Fruit fly (Drosophila melanogaster) whole organism, embryonic: ENCODE measurements around the gene amos.
A peak's percentile ranks its signal among the peaks of the same experiment; 100 is the strongest.

Experiments used
- Asciz ChIP-seq: fragments of 200-800 bp; sonication (Bioruptor generic); optimal IDR thresholded peaks from 2 replicates; lab custom pipeline; 2017; ENCODE audit warnings: missing biosample characterization, mild to moderate bottlenecking, missing genetic modification characterization, missing genetic modification reagents
- CG1024 ChIP-seq: fragments of 200-800 bp; sonication (Bioruptor generic); IDR thresholded peaks from 2 replicates; pipeline ENCODE4 v1.3.6; 2022; ENCODE audit warnings: missing biosample characterization, missing genetic modification characterization
- CG10431 ChIP-seq: fragments of 200-800 bp; sonication (Bioruptor generic); optimal IDR thresholded peaks from 3 replicates; lab custom pipeline; 2018; ENCODE audit warnings: missing biosample characterization, mild to moderate bottlenecking, missing genetic modification characterization
- CG11093 ChIP-seq: fragments of 200-800 bp; sonication (Bioruptor generic); IDR thresholded peaks from 3 replicates; pipeline ENCODE4 v1.3.6; 2022; ENCODE audit warnings: missing biosample characterization, missing genetic modification characterization
- CG11695 ChIP-seq: fragments of 200-800 bp; sonication (Bioruptor generic); IDR thresholded peaks from 3 replicates; pipeline ENCODE4 v1.3.6; 2022; ENCODE audit warnings: missing biosample characterization, missing genetic modification characterization
- CG12104 ChIP-seq: fragments of 200-800 bp; sonication (Bioruptor generic); optimal IDR thresholded peaks from 3 replicates; lab custom pipeline; 2016; ENCODE audit warnings: missing biosample characterization, missing genetic modification characterization
- CG14860 ChIP-seq: fragments of 200-800 bp; sonication (Bioruptor generic); IDR thresholded peaks from 3 replicates; pipeline ENCODE4 v1.3.6; 2022; ENCODE audit warnings: missing biosample characterization, missing genetic modification characterization; ENCODE audit not compliant: partially characterized antibody
- CG17829 ChIP-seq: fragments of 200-800 bp; optimal IDR thresholded peaks from 2 replicates; lab custom pipeline; 2019; ENCODE audit warnings: missing biosample characterization, mild to moderate bottlenecking, missing genetic modification characterization, moderate library complexity
- CG18011 ChIP-seq: fragments of 200-800 bp; sonication (Bioruptor generic); optimal IDR thresholded peaks from 2 replicates; lab custom pipeline; 2017; ENCODE audit warnings: missing biosample characterization, missing genetic modification characterization, mild to moderate bottlenecking, moderate library complexity, missing genotype
- CG31441 ChIP-seq: fragments of 200-800 bp; sonication (Bioruptor generic); IDR thresholded peaks from 2 replicates; pipeline ENCODE4 v1.3.6; 2022; ENCODE audit warnings: missing biosample characterization, missing genetic modification characterization
- CG6689 ChIP-seq: fragments of 200-800 bp; sonication (Bioruptor generic); IDR thresholded peaks from 2 replicates; pipeline ENCODE4 v1.3.6; 2022; ENCODE audit warnings: missing biosample characterization, missing genetic modification characterization
- CG7372 ChIP-seq: fragments of 200-800 bp; sonication (Bioruptor generic); IDR thresholded peaks from 2 replicates; pipeline ENCODE4 v1.3.6; 2022; ENCODE audit warnings: missing biosample characterization, missing genetic modification characterization
- CG7987 ChIP-seq: fragments of 200-800 bp; sonication (Bioruptor generic); optimal IDR thresholded peaks from 2 replicates; lab custom pipeline; 2018; ENCODE audit warnings: missing biosample characterization, mild to moderate bottlenecking, missing genetic modification characterization, moderate library complexity
- Doc3 ChIP-seq: fragments of 200-800 bp; sonication (Bioruptor generic); IDR thresholded peaks from 3 replicates; pipeline ENCODE4 v1.3.6; 2022; ENCODE audit warnings: missing biosample characterization, missing genetic modification characterization; ENCODE audit not compliant: partially characterized antibody
- E2f2 ChIP-seq: fragments of 200-800 bp; sonication (Bioruptor generic); IDR thresholded peaks from 2 replicates; pipeline ENCODE4 v1.3.6; 2022; ENCODE audit warnings: missing biosample characterization, missing genetic modification characterization
- Ets65A ChIP-seq: fragments of 200-800 bp; sonication (Bioruptor generic); peaks from one replicate; lab custom pipeline; 2016; ENCODE audit warnings: missing biosample characterization, missing genetic modification characterization
- Fer1 ChIP-seq: fragments of 200-800 bp; sonication (Bioruptor generic); optimal IDR thresholded peaks from 2 replicates; lab custom pipeline; 2017; ENCODE audit warnings: missing biosample characterization, mild to moderate bottlenecking, missing genetic modification characterization
- HmgZ ChIP-seq: fragments of 200-800 bp; sonication (Bioruptor generic); optimal IDR thresholded peaks from 2 replicates; lab custom pipeline; 2018; ENCODE audit warnings: missing biosample characterization, mild to moderate bottlenecking, missing genetic modification characterization
- MTF-1 ChIP-seq: fragments of 200-800 bp; sonication (Bioruptor generic); optimal IDR thresholded peaks from 2 replicates; lab custom pipeline; 2018; ENCODE audit warnings: missing biosample characterization, mild to moderate bottlenecking, missing genetic modification characterization, borderline replicate concordance
- Nf-YA ChIP-seq: fragments of 200-800 bp; sonication (Bioruptor generic); IDR thresholded peaks from 2 replicates; pipeline ENCODE4 v1.3.6; 2022; ENCODE audit warnings: missing biosample characterization, missing genetic modification characterization
- Opbp ChIP-seq: fragments of 200-800 bp; sonication (Bioruptor generic); IDR thresholded peaks from 3 replicates; pipeline ENCODE4 v1.3.6; 2022; ENCODE audit warnings: missing biosample characterization, missing genetic modification characterization; ENCODE audit not compliant: partially characterized antibody
- Six4 ChIP-seq: fragments of 200-800 bp; sonication (Bioruptor generic); optimal IDR thresholded peaks from 2 replicates; lab custom pipeline; 2016; ENCODE audit warnings: missing biosample characterization, missing genetic modification characterization
- Trl ChIP-seq, 3 experiments: fragments of >200 bp in 2 of 3; fragments of 200-800 bp in 1 of 3; sonication (Bioruptor generic) in 1 of 3; optimal IDR thresholded peaks; 2 replicates in 1 of 3; 3 replicates in 2 of 3; lab custom pipeline; 2016 to 2017; ENCODE audit warnings: missing biosample characterization in 1 of 3, missing genetic modification characterization in 1 of 3
- ab ChIP-seq: fragments of 200-800 bp; sonication (Bioruptor generic); optimal IDR thresholded peaks from 2 replicates; lab custom pipeline; 2016; ENCODE audit warnings: missing biosample characterization, missing genetic modification characterization
- ase ChIP-seq: fragments of 200-800 bp; sonication (Bioruptor generic); IDR thresholded peaks from 3 replicates; pipeline ENCODE4 v1.3.6; 2022; ENCODE audit warnings: missing biosample characterization, missing genetic modification characterization
- bcd ChIP-seq: fragments of 200-800 bp; sonication (Bioruptor generic); optimal IDR thresholded peaks from 2 replicates; lab custom pipeline; 2017; ENCODE audit warnings: missing biosample characterization, mild to moderate bottlenecking, missing genetic modification characterization
- caup ChIP-seq: fragments of 200-800 bp; sonication (Bioruptor generic); optimal IDR thresholded peaks from 3 replicates; lab custom pipeline; 2017; ENCODE audit warnings: missing biosample characterization, mild to moderate bottlenecking, missing genetic modification characterization, moderate library complexity; ENCODE audit not compliant: severe bottlenecking
- chif ChIP-seq, 2 experiments: fragments of 200-800 bp; sonication (Bioruptor generic); optimal IDR thresholded peaks; 3 replicates each; lab custom pipeline; 2016; ENCODE audit warnings: missing biosample characterization in 2 of 2, missing genetic modification characterization in 2 of 2
- danr ChIP-seq: fragments of 200-800 bp; sonication (Bioruptor generic); IDR thresholded peaks from 2 replicates; pipeline ENCODE4 v1.3.6; 2022; ENCODE audit warnings: missing biosample characterization, missing genetic modification characterization
- ftz-f1 ChIP-seq: fragments of 200-800 bp; sonication (Bioruptor generic); optimal IDR thresholded peaks from 2 replicates; lab custom pipeline; 2016; ENCODE audit warnings: missing biosample characterization, missing genetic modification characterization
- gt ChIP-seq: fragments of 200-800 bp; sonication (Bioruptor generic); IDR thresholded peaks from 2 replicates; pipeline ENCODE4 v1.3.6; 2022; ENCODE audit warnings: missing biosample characterization, missing genetic modification characterization
- her ChIP-seq: fragments of 200-800 bp; sonication (Bioruptor generic); optimal IDR thresholded peaks from 2 replicates; lab custom pipeline; 2016; ENCODE audit warnings: missing biosample characterization, missing genetic modification characterization
- ken ChIP-seq: fragments of 200-800 bp; sonication (Bioruptor generic); IDR thresholded peaks from 3 replicates; pipeline ENCODE4 v1.3.6; 2022; ENCODE audit warnings: missing biosample characterization, missing genetic modification characterization
- lab ChIP-seq: fragments of 200-800 bp; sonication (Bioruptor generic); optimal IDR thresholded peaks from 3 replicates; lab custom pipeline; 2017; ENCODE audit warnings: missing biosample characterization, missing genetic modification characterization, mild to moderate bottlenecking, moderate library complexity, missing genetic modification reagents
- lola ChIP-seq, 3 experiments: fragments of >200 bp in 2 of 3; fragments of 200-800 bp in 1 of 3; sonication (Bioruptor generic) in 1 of 3; optimal IDR thresholded peaks; 2 replicates each; lab custom pipeline; 2017 to 2019; ENCODE audit warnings: missing biosample characterization in 3 of 3, missing genetic modification characterization in 3 of 3, mild to moderate bottlenecking in 1 of 3, moderate library complexity in 1 of 3
- nom ChIP-seq: fragments of 200-800 bp; sonication (Bioruptor generic); optimal IDR thresholded peaks from 2 replicates; lab custom pipeline; 2017; ENCODE audit warnings: missing biosample characterization, missing genetic modification characterization, mild to moderate bottlenecking, moderate library complexity, missing genetic modification reagents
- otp ChIP-seq: fragments of 200-800 bp; sonication (Bioruptor generic); IDR thresholded peaks from 3 replicates; pipeline ENCODE4, ENCODE4 v1.3.6; 2022; ENCODE audit warnings: missing biosample characterization, missing genetic modification characterization
- pb ChIP-seq: fragments of 200-800 bp; sonication (Bioruptor generic); optimal IDR thresholded peaks from 3 replicates; lab custom pipeline; 2016; ENCODE audit warnings: missing biosample characterization, missing genetic modification characterization
- sisA ChIP-seq: fragments of 200-800 bp; sonication (Bioruptor generic); IDR thresholded peaks from 2 replicates; pipeline ENCODE4 v1.3.6; 2022; ENCODE audit warnings: missing biosample characterization, missing genetic modification characterization
- slbo ChIP-seq: fragments of 200-800 bp; sonication (Bioruptor generic); IDR thresholded peaks from 2 replicates; pipeline ENCODE4 v1.3.6; 2022; ENCODE audit warnings: missing biosample characterization, missing genetic modification characterization
- sr ChIP-seq: fragments of 200-800 bp; sonication (Bioruptor generic); IDR thresholded peaks from 3 replicates; pipeline ENCODE4 v1.3.6; 2022; ENCODE audit warnings: missing biosample characterization, missing genetic modification characterization
- sug ChIP-seq: fragments of 200-800 bp; optimal IDR thresholded peaks from 2 replicates; lab custom pipeline; 2019; ENCODE audit warnings: missing biosample characterization, mild to moderate bottlenecking, missing genetic modification characterization, moderate library complexity
- unc-4 ChIP-seq: fragments of 200-800 bp; sonication (Bioruptor generic); IDR thresholded peaks from 2 replicates; pipeline ENCODE4 v1.3.6; 2022; ENCODE audit warnings: missing biosample characterization, missing genetic modification characterization; ENCODE audit not compliant: partially characterized antibody
- vfl ChIP-seq: fragments of 200-800 bp; sonication (Bioruptor generic); optimal IDR thresholded peaks from 2 replicates; lab custom pipeline; 2016; ENCODE audit warnings: missing biosample characterization, missing genetic modification characterization
- z ChIP-seq: fragments of 200-800 bp; sonication (Bioruptor generic); IDR thresholded peaks from 3 replicates; pipeline ENCODE4 v1.3.6; 2022; ENCODE audit warnings: missing biosample characterization, missing genetic modification characterization
- zen2 ChIP-seq: fragments of 200-800 bp; sonication (Bioruptor generic); IDR thresholded peaks from 3 replicates; pipeline ENCODE4 v1.3.6; 2022; ENCODE audit warnings: missing biosample characterization, missing genetic modification characterization; ENCODE audit not compliant: partially characterized antibody
- zfh1 ChIP-seq: fragments of 200-800 bp; sonication (Bioruptor generic); IDR thresholded peaks from 3 replicates; pipeline ENCODE4 v1.3.6; 2022; ENCODE audit warnings: missing biosample characterization, missing genetic modification characterization

The amos gene

dm6 chr2L:18571724-18572427 lies 24.8 kb downstream of the amos start (continued):
- TF ChIP-seq Ets65A (peak; percentile 81), CG31441 (GFP tag; lab: Robert Waterston, UW) (0 out of 2 replicates have a peak, but pooled peaks have one; percentile 9), CG18011 (GFP tag; lab: Kevin White, UChicago) (no peak), lab (GFP tag; lab: Kevin White, UChicago) (peak; percentile 20), caup (GFP tag; lab: Kevin White, UChicago) (peak; percentile 44), CG10431 (peak; percentile 7), CG17829 (tag; lab: Kevin White, UChicago) (peak; percentile 9), CG11695 (peak; percentile 44; the same call in 1 of the 3 replicates), Six4 (GFP tag; lab: Kevin White, UChicago) (no peak), otp (GFP tag; lab: Robert Waterston, UW) (peak; percentile 39; the same call in 1 of the 3 replicates), z (GFP tag; lab: Robert Waterston, UW) (peak; percentile 80), CG7987 (peak; percentile 51), her (GFP tag; lab: Kevin White, UChicago) (peak; percentile 45), vfl (GFP tag; lab: Kevin White, UChicago) (no peak), CG14860 (GFP tag; lab: Robert Waterston, UW) (0 out of 3 replicates have a peak, but pooled peaks have one; percentile 37), Trl (optimal IDR thresholded peaks at IDR 0.05; lab: Kevin White, UChicago) (peak; percentile 24 to 30), Trl (GFP tag; optimal IDR thresholded peaks at IDR 0.05; lab: Kevin White, UChicago) (peak; percentile 5), slbo (GFP tag; lab: Robert Waterston, UW) (peak; percentile 40; the same call in 1 of the 2 replicates), zen2 (GFP tag; lab: Robert Waterston, UW) (peak; percentile 24; the same call in 2 of the 3 replicates), E2f2 (no peak), chif (GFP tag; optimal IDR thresholded peaks at IDR 0.05; lab: Kevin White, UChicago) (no peak), HmgZ (tag; lab: Kevin White, UChicago) (peak; percentile 35), CG7372 (GFP tag; lab: Robert Waterston, UW) (0 out of 2 replicates have a peak, but pooled peaks have one; percentile 19), zfh1 (GFP tag; lab: Robert Waterston, UW) (0 out of 3 replicates have a peak, but pooled peaks have one; percentile 38), CG12104 (GFP tag; lab: Kevin White, UChicago) (no peak), CG11093 (GFP tag; lab: Robert Waterston, UW) (peak; percentile 16; the same call in 1 of the 3 replicates), danr (GFP tag; lab: Robert Waterston, UW) (no peak), sisA (GFP tag; lab: Robert Waterston, UW) (no peak), CG1024 (GFP tag; lab: Robert Waterston, UW) (no peak), Opbp (peak; percentile 32; the same call in 1 of the 3 replicates), nom (GFP tag; lab: Kevin White, UChicago) (peak; percentile 49), ftz-f1 (GFP tag; lab: Kevin White, UChicago) (peak; percentile 30), bcd (GFP tag; lab: Kevin White, UChicago) (peak; percentile 19), lola (GFP tag; optimal IDR thresholded peaks at IDR 0.05; lab: Kevin White, UChicago) (no peak), pb (no peak), sug (tag; lab: Kevin White, UChicago) (peak; percentile 25), ken (GFP tag; lab: Robert Waterston, UW) (peak; percentile 22; the same call in 1 of the 3 replicates), gt (GFP tag; lab: Robert Waterston, UW) (no peak), Asciz (GFP tag; lab: Kevin White, UChicago) (peak; percentile 4), unc-4 (GFP tag; lab: Robert Waterston, UW) (no peak), ase (no peak), Doc3 (GFP tag; lab: Robert Waterston, UW) (0 out of 3 replicates have a peak, but pooled peaks have one; percentile 18), Nf-YA (GFP tag; lab: Robert Waterston, UW) (0 out of 2 replicates have a peak, but pooled peaks have one; percentile 16), sr (GFP tag; lab: Robert Waterston, UW) (0 out of 3 replicates have a peak, but pooled peaks have one; percentile 11), Fer1 (GFP tag; lab: Kevin White, UChicago) (peak; percentile 45), ab (GFP tag; lab: Kevin White, UChicago) (no peak), MTF-1 (GFP tag; lab: Kevin White, UChicago) (peak; percentile 36), CG6689 (GFP tag; lab: Robert Waterston, UW) (0 out of 2 replicates have a peak, but pooled peaks have one; percentile 29)
